Worm (Caenorhabditis elegans) whole organism, L4/young adult: Measurements from ENCODE around the gene ugt-15.

ENCODE experiments used
- W03F9.2 ChIP-seq: fragments of 150-350 bp; optimal IDR thresholded peaks from 2 replicates; lab custom pipeline; 2014; ENCODE audit warnings: missing biosample characterization, missing genetic modification characterization
- him-1 ChIP-seq: sonication (generic microtip); optimal IDR thresholded peaks from 2 replicates; lab custom pipeline; 2016; ENCODE audit warnings: missing genotype, missing genetic modification reagents, missing genetic modification characterization, missing compliant biosample characterization

DNA sequence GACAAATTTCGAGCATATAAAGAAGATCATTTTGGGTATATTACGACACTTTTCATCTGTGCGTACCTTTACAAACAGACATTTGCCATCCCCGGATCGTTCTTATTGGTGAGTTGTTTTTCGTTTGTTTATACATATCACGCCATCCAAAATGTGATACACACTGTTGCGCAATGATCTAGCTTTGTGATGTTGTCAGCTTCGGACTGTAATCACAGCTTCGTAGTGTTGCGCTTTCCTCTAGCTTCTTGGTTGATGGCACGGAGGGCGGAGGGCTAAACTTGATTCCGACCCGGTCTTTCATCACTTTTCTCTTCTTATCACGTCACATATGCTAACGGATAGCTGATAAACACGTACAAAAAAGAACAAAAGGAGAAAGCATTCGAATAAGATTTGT lies 52.0 kb downstream of the ugt-15 start:
- TF ChIP-seq him-1 (tag; lab: Kevin White, UChicago) (no peak), W03F9.2 (no peak)
